Worm (Caenorhabditis elegans): ENCODE results near the gene F22F7.8.

DNA sequence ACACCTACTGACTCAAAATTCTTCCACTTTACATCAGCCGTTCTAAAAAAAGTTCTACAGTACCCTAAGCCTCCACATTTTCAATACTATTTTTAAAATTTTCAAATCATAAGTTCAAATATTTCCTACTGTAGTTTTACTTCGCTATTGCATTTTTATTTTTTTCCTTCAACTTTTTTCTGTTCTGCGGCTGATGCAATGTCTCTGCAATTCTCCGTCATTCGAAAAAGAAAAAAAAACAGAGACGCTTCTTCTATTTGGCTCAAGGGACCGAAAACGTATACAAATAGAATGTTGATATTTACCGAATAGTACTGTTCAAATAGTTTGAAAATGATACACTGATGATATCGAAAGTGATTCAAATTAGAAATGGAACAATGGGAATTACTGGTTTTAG is 16.5 kb upstream of the F22F7.8 start:
- TF ChIP-seq fos-1 (tag; optimal IDR thresholded peaks at IDR 0.05), result no peak
- no peak for TF ChIP-seq nhr-76 (tag; optimal IDR thresholded peaks at IDR 0.05)
- no peak for TF ChIP-seq mdl-1 (tag; optimal IDR thresholded peaks at IDR 0.05)
- TF ChIP-seq nhr-11 (tag; optimal IDR thresholded peaks at IDR 0.05), result no peak
- no peak for TF ChIP-seq nhr-237 (tag; optimal IDR thresholded peaks at IDR 0.05)
- no peak for TF ChIP-seq nhr-12 (tag; optimal IDR thresholded peaks at IDR 0.05)
- TF ChIP-seq eor-1 (tag; optimal IDR thresholded peaks at IDR 0.05), result no peak
- TF ChIP-seq pha-4 (tag; optimal IDR thresholded peaks at IDR 0.05), result no peak

All from whole organism, L3 larva.